Worm (Caenorhabditis elegans) whole organism, L1 larva: ENCODE measurements around the gene T08B1.1.

ENCODE experiments used
- C04F5.9 ChIP-seq: sonication (generic microtip); optimal IDR thresholded peaks from 2 replicates; lab custom pipeline; 2016; ENCODE audit warnings: missing genetic modification characterization, missing compliant biosample characterization
- C16A3.4 ChIP-seq: fragments of 150-350 bp; optimal IDR thresholded peaks from 2 replicates; lab custom pipeline; 2014; ENCODE audit warnings: missing biosample characterization, missing genetic modification characterization
- Y116A8C.19 ChIP-seq: sonication (generic microtip); optimal IDR thresholded peaks from 2 replicates; lab custom pipeline; 2016; ENCODE audit warnings: missing compliant biosample characterization, missing genetic modification characterization, borderline replicate concordance
- aha-1 ChIP-seq: fragments of 150-350 bp; optimal IDR thresholded peaks from 2 replicates; lab custom pipeline; 2014; ENCODE audit warnings: missing biosample characterization, missing genetic modification characterization
- alr-1 ChIP-seq: fragments of 200-800 bp; sonication (Bioruptor generic); optimal IDR thresholded peaks from 2 replicates; lab custom pipeline; 2018; ENCODE audit warnings: borderline replicate concordance, mild to moderate bottlenecking, missing genetic modification characterization, missing compliant biosample characterization
- ama-1 ChIP-seq: fragments of 150-350 bp; optimal IDR thresholded peaks from 2 replicates; lab custom pipeline; 2014
- ceh-63 ChIP-seq: fragments of 200-800 bp; sonication (Bioruptor generic); optimal IDR thresholded peaks from 2 replicates; lab custom pipeline; 2018; ENCODE audit warnings: mild to moderate bottlenecking, missing genetic modification characterization, missing compliant biosample characterization
- ceh-8 ChIP-seq: fragments of 200-800 bp; sonication (Bioruptor generic); optimal IDR thresholded peaks from 2 replicates; lab custom pipeline; 2018; ENCODE audit warnings: mild to moderate bottlenecking, missing genetic modification characterization, moderate library complexity, missing compliant biosample characterization
- ceh-82 ChIP-seq, 3 experiments: fragments of 150-350 bp in 1 of 3; sonication (generic microtip) in 2 of 3; optimal IDR thresholded peaks; 2 replicates each; lab custom pipeline; 2014 to 2017; ENCODE audit warnings: missing biosample characterization in 3 of 3, missing genetic modification characterization in 3 of 3
- ceh-88 ChIP-seq: fragments of 200-800 bp; sonication (Bioruptor generic); IDR thresholded peaks from 2 replicates; pipeline ENCODE4 v1.3.6; 2022; ENCODE audit warnings: missing genetic modification characterization, missing compliant biosample characterization
- ces-1 ChIP-seq: fragments of 150-350 bp; optimal IDR thresholded peaks from 2 replicates; lab custom pipeline; 2014; ENCODE audit warnings: missing biosample characterization, missing genetic modification reagents, missing genetic modification characterization
- dpl-1 ChIP-seq, 3 experiments: fragments of 150-350 bp in 2 of 3; sonication (generic microtip) in 1 of 3; optimal IDR thresholded peaks; 2 replicates each; lab custom pipeline; 2014 to 2017; ENCODE audit warnings: missing biosample characterization in 3 of 3, missing genetic modification characterization in 3 of 3, missing genetic modification reagents in 3 of 3
- efl-1 ChIP-seq, 4 experiments: fragments of 150-350 bp; optimal IDR thresholded peaks in 3 of 4; peaks in 1 of 4; 1 replicate in 1 of 4; 2 replicates in 3 of 4; lab custom pipeline; 2014; ENCODE audit warnings: missing biosample characterization in 2 of 4, missing genetic modification characterization in 2 of 4, missing genetic modification reagents in 2 of 4
- efl-3 ChIP-seq: fragments of 200-800 bp; sonication (Bioruptor generic); optimal IDR thresholded peaks from 2 replicates; lab custom pipeline; 2018; ENCODE audit warnings: mild to moderate bottlenecking, missing genetic modification characterization, missing compliant biosample characterization
- egl-13 ChIP-seq: sonication (generic microtip); optimal IDR thresholded peaks from 2 replicates; lab custom pipeline; 2016; ENCODE audit warnings: missing genotype, missing genetic modification reagents, missing genetic modification characterization, missing compliant biosample characterization
- elt-2 ChIP-seq: sonication (generic microtip); optimal IDR thresholded peaks from 2 replicates; lab custom pipeline; 2016; ENCODE audit warnings: missing genetic modification characterization, mild to moderate bottlenecking, inconsistent platforms, missing compliant biosample characterization, missing genetic modification reagents
- elt-3 ChIP-seq, 6 experiments: fragments of 150-350 bp in 1 of 6; sonication (generic microtip); optimal IDR thresholded peaks; 2 replicates each; lab custom pipeline; 2017 to 2018; ENCODE audit warnings: missing biosample characterization in 6 of 6, missing genetic modification characterization in 6 of 6, inconsistent platforms in 1 of 6
- ets-5 ChIP-seq: fragments of 200-800 bp; sonication (Bioruptor generic); IDR thresholded peaks from 2 replicates; pipeline ENCODE4 v1.3.6; 2022; ENCODE audit warnings: missing genetic modification characterization, missing compliant biosample characterization
- fkh-10 ChIP-seq: sonication (generic microtip); optimal IDR thresholded peaks from 2 replicates; lab custom pipeline; 2017; ENCODE audit warnings: missing biosample characterization, missing genetic modification reagents, missing genetic modification characterization
- fkh-4 ChIP-seq: sonication (generic microtip); optimal IDR thresholded peaks from 2 replicates; lab custom pipeline; 2016; ENCODE audit warnings: missing compliant biosample characterization, missing genetic modification characterization, borderline replicate concordance
- fkh-8 ChIP-seq: sonication (generic microtip); optimal IDR thresholded peaks from 2 replicates; lab custom pipeline; 2016; ENCODE audit warnings: mild to moderate bottlenecking, missing genetic modification characterization, missing compliant biosample characterization
- hpl-2 ChIP-seq: fragments of 150-350 bp; optimal IDR thresholded peaks from 2 replicates; lab custom pipeline; 2014; ENCODE audit warnings: missing biosample characterization, missing genetic modification reagents, missing genetic modification characterization
- irx-1 ChIP-seq: sonication (generic microtip); optimal IDR thresholded peaks from 2 replicates; lab custom pipeline; 2016; ENCODE audit warnings: missing genetic modification characterization, missing compliant biosample characterization
- isw-1 ChIP-seq: fragments of 200-800 bp; sonication (Bioruptor generic); IDR thresholded peaks from 2 replicates; pipeline ENCODE4 v1.3.6; 2022; ENCODE audit warnings: missing genetic modification characterization, missing compliant biosample characterization
- lin-13 ChIP-seq: fragments of 150-350 bp; optimal IDR thresholded peaks from 2 replicates; lab custom pipeline; 2014; ENCODE audit warnings: missing biosample characterization, missing genetic modification reagents, missing genetic modification characterization
- lin-15B ChIP-seq: fragments of 150-350 bp; sonication (generic microtip); optimal IDR thresholded peaks from 3 replicates; lab custom pipeline; 2014; ENCODE audit warnings: missing biosample characterization, missing genetic modification characterization
- nhr-19 ChIP-seq: fragments of 200-800 bp; sonication (Bioruptor generic); conservative IDR thresholded peaks from 2 replicates; pipeline ENCODE4 v1.3.6; 2022; ENCODE audit warnings: missing genetic modification characterization, missing compliant biosample characterization
- nhr-237 ChIP-seq: fragments of 150-350 bp; optimal IDR thresholded peaks from 2 replicates; lab custom pipeline; 2014; ENCODE audit warnings: missing biosample characterization, missing genetic modification characterization
- nhr-47 ChIP-seq: sonication (generic microtip); optimal IDR thresholded peaks from 2 replicates; lab custom pipeline; 2016; ENCODE audit warnings: mild to moderate bottlenecking, missing genetic modification characterization, moderate library complexity, missing compliant biosample characterization
- nhr-76 ChIP-seq: sonication (generic microtip); optimal IDR thresholded peaks from 2 replicates; lab custom pipeline; 2017; ENCODE audit warnings: missing biosample characterization, missing genetic modification characterization
- nhr-84 ChIP-seq: sonication (generic microtip); optimal IDR thresholded peaks from 2 replicates; lab custom pipeline; 2017; ENCODE audit warnings: missing biosample characterization, missing genetic modification characterization
- nhr-85 ChIP-seq: sonication (generic microtip); peaks from one replicate; lab custom pipeline; 2016; ENCODE audit warnings: missing genetic modification characterization, inconsistent platforms, missing compliant biosample characterization
- pqm-1 ChIP-seq: sonication (generic microtip); optimal IDR thresholded peaks from 3 replicates; lab custom pipeline; 2017; ENCODE audit warnings: missing biosample characterization, missing genetic modification characterization
- rnt-1 ChIP-seq: sonication (generic microtip); optimal IDR thresholded peaks from 2 replicates; lab custom pipeline; 2016; ENCODE audit warnings: mild to moderate bottlenecking, missing genetic modification characterization, moderate library complexity, missing compliant biosample characterization
- snu-23 ChIP-seq: sonication (generic microtip); optimal IDR thresholded peaks from 2 replicates; lab custom pipeline; 2016; ENCODE audit warnings: missing genetic modification characterization, missing compliant biosample characterization
- sox-4 ChIP-seq: sonication (generic microtip); optimal IDR thresholded peaks from 2 replicates; lab custom pipeline; 2016; ENCODE audit warnings: missing genetic modification characterization, missing compliant biosample characterization
- tbx-2 ChIP-seq: sonication (generic microtip); optimal IDR thresholded peaks from 2 replicates; lab custom pipeline; 2016; ENCODE audit warnings: missing genetic modification characterization, missing compliant biosample characterization
- tlp-1 ChIP-seq: fragments of 150-350 bp; optimal IDR thresholded peaks from 2 replicates; lab custom pipeline; 2014; ENCODE audit warnings: missing biosample characterization, missing genetic modification characterization
- unc-62 ChIP-seq: fragments of 150-350 bp; optimal IDR thresholded peaks from 2 replicates; lab custom pipeline; 2014; ENCODE audit warnings: missing biosample characterization, missing genetic modification reagents, missing genetic modification characterization
- unc-86 ChIP-seq: sonication (generic microtip); optimal IDR thresholded peaks from 2 replicates; lab custom pipeline; 2016; ENCODE audit warnings: missing genetic modification characterization, missing compliant biosample characterization
- unc-98 ChIP-seq: fragments of 200-800 bp; sonication (Bioruptor generic); IDR thresholded peaks from 2 replicates; pipeline ENCODE4 v1.3.6; 2022; ENCODE audit warnings: missing genetic modification characterization, missing compliant biosample characterization
- zag-1 ChIP-seq: fragments of 150-350 bp; optimal IDR thresholded peaks from 2 replicates; lab custom pipeline; 2014; ENCODE audit warnings: missing biosample characterization, missing genetic modification characterization
- ztf-11 ChIP-seq, 2 experiments: sonication (generic microtip); optimal IDR thresholded peaks; 2 replicates each; lab custom pipeline; 2016 to 2017; ENCODE audit warnings: missing genetic modification characterization in 2 of 2, missing biosample characterization in 1 of 2, missing compliant biosample characterization in 1 of 2
- ztf-4 ChIP-seq: fragments of 150-350 bp; optimal IDR thresholded peaks from 2 replicates; lab custom pipeline; 2014; ENCODE audit warnings: missing biosample characterization, missing genetic modification characterization

Gene T08B1.1

DNA sequence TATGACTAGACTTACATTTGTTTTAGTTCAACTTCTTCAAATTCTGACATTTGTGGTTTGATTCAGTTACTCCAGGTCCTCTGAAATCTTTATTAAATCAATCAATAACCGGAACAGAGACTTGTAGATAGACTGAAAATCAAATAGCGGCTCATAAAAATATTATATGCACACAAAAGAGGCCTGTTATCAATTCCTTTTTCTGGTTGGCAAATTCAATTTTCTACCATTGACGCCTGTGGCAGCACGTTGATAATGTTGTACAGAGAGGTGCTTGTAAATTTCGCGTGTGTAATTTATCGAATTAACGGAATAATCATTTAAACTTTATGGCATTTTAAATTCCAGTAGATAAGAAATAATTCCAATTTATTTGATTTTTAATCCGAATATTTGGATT, at the start of gene T08B1.1:
T08B1.1 (minus strand) TSS at position 92 of the 400 bp plus-strand sequence.
- TF ChIP-seq unc-62 (GFP tag; lab: Kevin White, UChicago) (no peak), elt-2 (tag; lab: Kevin White, UChicago) (peak; percentile 80), ama-1 (no peak)

DNA sequence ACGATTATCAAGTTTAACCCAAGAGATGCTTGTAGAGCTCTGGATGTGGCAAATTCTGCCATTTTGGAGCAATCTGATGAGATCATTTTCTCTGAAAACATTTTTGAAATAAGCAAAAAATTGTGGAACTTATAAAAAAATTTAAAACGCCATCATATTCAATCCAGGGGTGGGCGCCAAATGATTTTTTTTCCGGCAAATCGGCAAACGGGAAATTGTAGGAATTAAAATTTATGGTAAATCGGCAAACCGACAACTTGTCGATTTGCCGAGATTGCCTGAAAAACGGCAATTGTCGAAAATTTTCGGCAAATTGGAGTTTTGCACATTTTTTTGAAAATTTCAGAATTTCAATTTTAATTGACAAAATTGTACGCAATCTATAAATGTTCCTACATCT, 48.7 kb upstream of the T08B1.1 start, which contains the start of gene srab-23:
srab-23 (minus strand) TSS at position 101 of the 400 bp plus-strand sequence.
- TF ChIP-seq alr-1 (no peak), tlp-1 (tag; lab: Kevin White, UChicago) (no peak), ztf-4 (no peak), elt-3 (tag; optimal IDR thresholded peaks at IDR 0.05; lab: Kevin White, UChicago) (no peak), tbx-2 (tag; lab: Kevin White, UChicago) (no peak), unc-98 (GFP tag; lab: Robert Waterston, UW) (no peak), nhr-76 (tag; lab: Kevin White, UChicago) (no peak), irx-1 (tag; lab: Kevin White, UChicago) (no peak), snu-23 (GFP tag; lab: Kevin White, UChicago) (no peak)
- TF ChIP-seq, all 84 proteins: peak for 0

DNA sequence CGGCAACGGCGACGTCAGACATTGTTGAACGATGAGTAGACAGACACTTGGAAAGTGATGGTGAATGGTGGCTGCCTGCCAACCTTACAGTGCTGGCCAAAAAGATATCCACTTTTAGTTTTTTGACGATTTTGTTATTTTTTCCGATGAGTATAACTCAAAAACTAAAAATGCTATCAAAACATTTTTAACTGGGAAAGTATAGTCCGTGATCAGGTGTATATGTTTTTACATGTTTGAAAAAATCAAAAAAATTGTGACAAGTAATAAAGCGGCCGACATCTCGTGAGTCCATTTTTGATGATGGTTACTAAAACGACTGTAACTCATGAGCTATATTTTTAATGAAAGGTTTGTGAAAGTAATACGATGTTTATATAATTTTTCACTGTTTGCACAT, 44.6 kb upstream of the T08B1.1 start, which contains the start of gene hil-6:
hil-6 (minus strand) TSS at position 101 of the 400 bp plus-strand sequence.
- TF ChIP-seq fkh-8 (no peak), lin-15B (no peak), zag-1 (tag; lab: Kevin White, UChicago) (no peak), ceh-8 (GFP tag; lab: Kevin White, UChicago) (no peak), Y116A8C.19 (tag; lab: Kevin White, UChicago) (no peak), ceh-63 (GFP tag; lab: Kevin White, UChicago) (no peak), ets-5 (GFP tag; lab: Robert Waterston, UW) (no peak), ztf-4 (no peak), nhr-85 (tag; lab: Kevin White, UChicago) (no peak), unc-86 (tag; lab: Kevin White, UChicago) (no peak), C04F5.9 (no peak), dpl-1 (GFP tag; optimal IDR thresholded peaks at IDR 0.05; lab: Kevin White, UChicago) (no peak), C16A3.4 (tag; lab: Kevin White, UChicago) (no peak), rnt-1 (tag; lab: Kevin White, UChicago) (no peak), nhr-19 (GFP tag; lab: Robert Waterston, UW) (no peak), hpl-2 (GFP tag; lab: Kevin White, UChicago) (no peak), aha-1 (tag; lab: Kevin White, UChicago) (no peak), ces-1 (no peak)

DNA sequence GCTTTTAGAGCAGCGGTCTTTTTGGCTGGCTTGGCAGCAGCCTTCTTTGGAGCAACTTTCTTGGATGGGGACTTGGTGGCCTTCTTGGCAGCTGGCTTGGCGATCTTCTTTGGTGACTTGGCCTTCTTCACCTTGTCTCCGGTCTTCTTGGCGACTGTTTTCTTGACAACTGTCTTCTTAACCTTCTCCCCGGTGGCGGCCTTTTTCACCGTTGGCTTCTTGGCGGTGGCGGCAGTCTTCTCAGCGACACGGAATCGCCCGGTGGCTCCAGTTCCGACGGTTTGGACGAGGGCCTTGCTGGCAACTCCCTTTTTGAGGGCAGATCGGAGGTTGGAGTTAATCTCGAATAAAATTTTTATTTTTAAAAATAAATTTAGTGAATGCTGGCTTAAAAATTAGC, 43.8 kb upstream of the T08B1.1 start:
- TF ChIP-seq efl-1 (optimal IDR thresholded peaks at IDR 0.05; lab: Kevin White, UChicago): no peak
- TF ChIP-seq efl-1 (GFP tag; optimal IDR thresholded peaks at IDR 0.05 in 1 of 2; lab: Kevin White, UChicago): peak in 1 of 2 experiments; percentile 10
- TF ChIP-seq isw-1 (GFP tag; lab: Robert Waterston, UW): no peak
- no peak for TF ChIP-seq tlp-1 (tag; lab: Kevin White, UChicago)
- no peak for TF ChIP-seq rnt-1 (tag; lab: Kevin White, UChicago)
- TF ChIP-seq lin-15B: no peak
- no peak for TF ChIP-seq elt-2 (tag; lab: Kevin White, UChicago)

DNA sequence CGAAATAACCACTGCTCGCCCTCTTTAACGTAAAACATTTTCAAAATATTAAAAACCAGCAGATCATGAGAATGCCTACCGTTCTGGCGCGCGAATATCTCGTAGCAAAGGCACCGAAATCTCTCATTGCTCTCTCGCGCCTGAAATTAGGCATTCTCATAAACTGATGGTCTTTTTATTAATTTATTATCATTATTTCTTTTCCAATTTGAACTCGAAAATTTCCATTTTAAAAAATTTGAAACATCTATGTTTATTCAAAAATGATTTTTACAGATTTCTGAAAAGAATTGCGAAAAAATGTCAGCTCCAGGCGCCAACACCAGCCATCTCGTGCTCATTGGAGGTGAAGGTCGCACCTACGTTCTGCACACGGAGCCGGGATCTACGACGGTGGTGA, 43.0 kb upstream of the T08B1.1 start, which contains the start of gene F59A7.12:
F59A7.12 (plus strand) TSS at position 301 of the 400 bp plus-strand sequence.
- TF ChIP-seq ceh-88 (no peak), fkh-10 (GFP tag; lab: Kevin White, UChicago) (no peak), dpl-1 (GFP tag; optimal IDR thresholded peaks at IDR 0.05; lab: Kevin White, UChicago) (no peak), nhr-84 (no peak), sox-4 (no peak), ceh-82 (tag; optimal IDR thresholded peaks at IDR 0.05; lab: Kevin White, UChicago) (no peak), unc-62 (GFP tag; lab: Kevin White, UChicago) (no peak), egl-13 (no peak), nhr-47 (tag; lab: Kevin White, UChicago) (no peak), efl-3 (GFP tag; lab: Kevin White, UChicago) (no peak), nhr-237 (no peak), pqm-1 (tag; lab: Kevin White, UChicago) (no peak), fkh-4 (tag; lab: Kevin White, UChicago) (no peak), ztf-11 (tag; optimal IDR thresholded peaks at IDR 0.05; lab: Kevin White, UChicago) (no peak), lin-13 (GFP tag; lab: Kevin White, UChicago) (no peak), unc-86 (tag; lab: Kevin White, UChicago) (no peak)
- TF ChIP-seq, all 84 proteins: peak for 0
